Fruit fly (Drosophila melanogaster) whole organism, wandering third instar larva: ENCODE results near the gene mbc.
A peak's percentile ranks its signal among the peaks of the same experiment; 100 is the strongest.

Experiments used
- Abd-B ChIP-seq: fragments of >200 bp; optimal IDR thresholded peaks from 2 replicates; lab custom pipeline; 2017; ENCODE audit warnings: missing biosample characterization, missing genetic modification characterization
- CG32264 ChIP-seq: fragments of 200-800 bp; sonication (Bioruptor generic); optimal IDR thresholded peaks from 2 replicates; lab custom pipeline; 2016; ENCODE audit warnings: missing biosample characterization, missing genetic modification characterization
- CG9705 ChIP-seq: fragments of 200-800 bp; sonication (Bioruptor generic); optimal IDR thresholded peaks from 2 replicates; lab custom pipeline; 2018; ENCODE audit warnings: missing biosample characterization, mild to moderate bottlenecking, missing genetic modification characterization
- CrebA ChIP-seq: fragments of 200-800 bp; sonication (Bioruptor generic); optimal IDR thresholded peaks from 2 replicates; lab custom pipeline; 2016; ENCODE audit warnings: missing biosample characterization, mild to moderate bottlenecking, missing genetic modification characterization, borderline replicate concordance
- Dfd ChIP-seq: fragments of >200 bp; optimal IDR thresholded peaks from 2 replicates; lab custom pipeline; 2017; ENCODE audit warnings: missing biosample characterization, missing genetic modification characterization
- Dif ChIP-seq: fragments of 200-275, 200-300 bp; sonication (Bioruptor generic); optimal IDR thresholded peaks from 2 replicates; lab custom pipeline; 2018; ENCODE audit warnings: missing biosample characterization, missing genetic modification characterization; ENCODE audit not compliant: partially characterized antibody
- GATAd ChIP-seq: sonication (Bioruptor generic); optimal IDR thresholded peaks from 2 replicates; lab custom pipeline; 2016; ENCODE audit warnings: missing biosample characterization, missing genetic modification characterization
- HLH106 ChIP-seq: fragments of 200-800 bp; optimal IDR thresholded peaks from 3 replicates; lab custom pipeline; 2019; ENCODE audit warnings: missing biosample characterization, mild to moderate bottlenecking, missing genetic modification characterization, moderate library complexity
- Hnf4 ChIP-seq: fragments of 200-800 bp; sonication (Bioruptor generic); optimal IDR thresholded peaks from 2 replicates; lab custom pipeline; 2016; ENCODE audit warnings: missing biosample characterization, mild to moderate bottlenecking, missing genetic modification characterization
- Hr78 ChIP-seq: fragments of >200 bp; optimal IDR thresholded peaks from 2 replicates; lab custom pipeline; 2017; ENCODE audit warnings: missing biosample characterization, missing genetic modification characterization
- Hr83 ChIP-seq: fragments of 200-300 bp; sonication (Bioruptor generic); optimal IDR thresholded peaks from 2 replicates; lab custom pipeline; 2016; ENCODE audit warnings: missing biosample characterization, mild to moderate bottlenecking, missing genetic modification characterization, moderate library complexity; ENCODE audit not compliant: poor library complexity, severe bottlenecking
- Jra ChIP-seq: sonication (Bioruptor generic); optimal IDR thresholded peaks from 2 replicates; lab custom pipeline; 2016; ENCODE audit warnings: missing biosample characterization, missing genetic modification characterization
- Mio ChIP-seq: sonication (Bioruptor generic); optimal IDR thresholded peaks from 2 replicates; lab custom pipeline; 2016; ENCODE audit warnings: missing biosample characterization, missing genetic modification characterization
- Myc ChIP-seq: fragments of >200 bp; optimal IDR thresholded peaks from 2 replicates; lab custom pipeline; 2017
- N ChIP-seq: fragments of >200 bp; optimal IDR thresholded peaks from 2 replicates; lab custom pipeline; 2018; ENCODE audit warnings: missing biosample characterization, missing external identifiers, missing genetic modification characterization
- OdsH ChIP-seq: fragments of 200-800 bp; sonication (Bioruptor generic); optimal IDR thresholded peaks from 2 replicates; lab custom pipeline; 2016; ENCODE audit warnings: missing biosample characterization, mild to moderate bottlenecking, missing genetic modification characterization
- Rel ChIP-seq, 2 experiments: fragments of 200-800 bp; sonication (Bioruptor generic) in 1 of 2; optimal IDR thresholded peaks; 2 replicates in 1 of 2; 3 replicates in 1 of 2; lab custom pipeline; 2016 to 2019; ENCODE audit warnings: mild to moderate bottlenecking in 2 of 2, missing biosample characterization in 2 of 2, missing genetic modification characterization in 2 of 2, moderate library complexity in 1 of 2
- Sp1 ChIP-seq: fragments of 200-800 bp; sonication (Bioruptor generic); optimal IDR thresholded peaks from 3 replicates; lab custom pipeline; 2019; ENCODE audit warnings: missing biosample characterization, mild to moderate bottlenecking, missing genetic modification characterization, moderate library complexity
- Vsx2 ChIP-seq: fragments of 200-300, 225-300 bp; sonication (Bioruptor generic); optimal IDR thresholded peaks from 2 replicates; lab custom pipeline; 2018; ENCODE audit warnings: missing biosample characterization, missing genetic modification characterization; ENCODE audit not compliant: partially characterized antibody
- br ChIP-seq: fragments of 200-800 bp; sonication (Bioruptor generic); optimal IDR thresholded peaks from 2 replicates; lab custom pipeline; 2016; ENCODE audit warnings: missing biosample characterization, missing genetic modification characterization
- brk ChIP-seq: fragments of 200-800 bp; sonication (Bioruptor generic); optimal IDR thresholded peaks from 2 replicates; lab custom pipeline; 2016; ENCODE audit warnings: missing biosample characterization, mild to moderate bottlenecking, missing genetic modification characterization
- dl ChIP-seq, 2 experiments: fragments of 175-275, 200-275 bp in 1 of 2; fragments of 200-275 bp in 1 of 2; sonication (Bioruptor generic); optimal IDR thresholded peaks; lab custom pipeline; 2018; ENCODE audit warnings: mild to moderate bottlenecking in 2 of 2, missing biosample characterization in 2 of 2, missing genetic modification characterization in 2 of 2, moderate library complexity in 2 of 2; ENCODE audit not compliant: partially characterized antibody in 2 of 2, insufficient read depth in 1 of 2
- dmrt93B ChIP-seq: fragments of 200-800 bp; sonication (Bioruptor generic); optimal IDR thresholded peaks from 2 replicates; lab custom pipeline; 2018; ENCODE audit warnings: missing biosample characterization, mild to moderate bottlenecking, missing genetic modification characterization
- dsf ChIP-seq: sonication (Bioruptor generic); optimal IDR thresholded peaks from 2 replicates; lab custom pipeline; 2016; ENCODE audit warnings: missing biosample characterization, missing genetic modification characterization, borderline replicate concordance
- ey ChIP-seq: fragments of 200-800 bp; sonication (Bioruptor generic); optimal IDR thresholded peaks from 2 replicates; lab custom pipeline; 2016; ENCODE audit warnings: missing biosample characterization, missing genetic modification characterization
- foxo ChIP-seq, 2 experiments: fragments of 200-800 bp; sonication (Bioruptor generic); optimal IDR thresholded peaks; 2 replicates in 1 of 2; 3 replicates in 1 of 2; lab custom pipeline; 2016 to 2017; ENCODE audit warnings: missing biosample characterization in 2 of 2, missing genetic modification characterization in 2 of 2
- fru ChIP-seq: fragments of 200-800 bp; sonication (Bioruptor generic); optimal IDR thresholded peaks from 3 replicates; lab custom pipeline; 2016; ENCODE audit warnings: missing biosample characterization, mild to moderate bottlenecking, missing genetic modification characterization
- h ChIP-seq: fragments of 200-800 bp; sonication (Bioruptor generic); optimal IDR thresholded peaks from 3 replicates; lab custom pipeline; 2016; ENCODE audit warnings: missing biosample characterization, mild to moderate bottlenecking, missing genetic modification characterization
- jim ChIP-seq: fragments of 175-275, 200-325 bp; sonication (Bioruptor generic); optimal IDR thresholded peaks from 2 replicates; lab custom pipeline; 2016; ENCODE audit warnings: missing biosample characterization, mild to moderate bottlenecking, missing genetic modification characterization
- lola ChIP-seq: fragments of >200 bp; optimal IDR thresholded peaks from 2 replicates; lab custom pipeline; 2017; ENCODE audit warnings: missing biosample characterization, missing genetic modification characterization
- pan ChIP-seq: fragments of >200 bp; optimal IDR thresholded peaks from 2 replicates; lab custom pipeline; 2017
- psq ChIP-seq: fragments of 200-800 bp; sonication (Bioruptor generic); optimal IDR thresholded peaks from 3 replicates; lab custom pipeline; 2017; ENCODE audit warnings: missing biosample characterization, mild to moderate bottlenecking, missing genetic modification characterization, moderate library complexity
- rgr ChIP-seq: fragments of 200-800 bp; sonication (Bioruptor generic); optimal IDR thresholded peaks from 3 replicates; lab custom pipeline; 2016; ENCODE audit warnings: missing biosample characterization, mild to moderate bottlenecking, missing genetic modification characterization
- sage ChIP-seq: fragments of 200-800 bp; sonication (Bioruptor generic); optimal IDR thresholded peaks from 2 replicates; lab custom pipeline; 2016; ENCODE audit warnings: missing biosample characterization, mild to moderate bottlenecking, missing genetic modification characterization
- sv ChIP-seq: fragments of 200-800 bp; sonication (Bioruptor generic); optimal IDR thresholded peaks from 3 replicates; lab custom pipeline; 2016; ENCODE audit warnings: missing biosample characterization, missing genetic modification characterization
- tai ChIP-seq: sonication (Bioruptor generic); optimal IDR thresholded peaks from 2 replicates; lab custom pipeline; 2016; ENCODE audit warnings: missing biosample characterization, missing genetic modification characterization
- usp ChIP-seq: fragments of >200 bp; optimal IDR thresholded peaks from 2 replicates; lab custom pipeline; 2017; ENCODE audit warnings: missing biosample characterization, missing genetic modification characterization
- woc ChIP-seq: sonication (Bioruptor generic); optimal IDR thresholded peaks from 2 replicates; lab custom pipeline; 2016; ENCODE audit warnings: missing biosample characterization, mild to moderate bottlenecking, missing genetic modification characterization

The mbc gene

DNA sequence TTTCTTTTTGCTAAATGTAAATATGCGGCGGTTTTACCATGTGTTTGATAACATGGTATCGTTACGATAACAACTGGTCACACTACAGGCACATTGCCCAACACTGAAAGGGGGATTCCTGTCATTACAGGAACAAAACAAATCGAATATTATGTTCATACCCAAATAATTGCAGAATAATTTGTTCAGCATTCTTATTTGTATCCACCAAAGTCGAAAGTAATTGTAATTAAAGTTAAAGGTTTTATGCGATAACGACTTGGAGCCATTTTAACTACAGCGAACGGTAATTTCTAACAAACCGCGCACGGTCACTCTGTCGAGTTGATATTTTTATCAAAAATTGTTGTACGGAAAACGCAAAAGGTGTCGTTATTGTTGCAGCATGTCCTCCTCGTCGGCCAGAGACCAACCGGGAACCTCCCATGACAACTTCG lies 14.1 kb upstream of the mbc start, which contains the start of the genes CG10214 and CG10375:
TSS of gene CG10214 (minus strand) at position 72 of the 437 bp plus-strand sequence.
TSS of gene CG10375 (plus strand) at position 296 of the 437 bp plus-strand sequence.
- peak; percentile 71 for TF ChIP-seq Sp1 (GFP tag; lab: Kevin White, UChicago)
- TF ChIP-seq CG9705 (GFP tag; lab: Kevin White, UChicago): peak; percentile 51
- TF ChIP-seq woc (GFP tag; lab: Kevin White, UChicago): peak; percentile 53
- TF ChIP-seq ey (GFP tag; lab: Kevin White, UChicago): peak; percentile 79
- peak; percentile 75 for TF ChIP-seq sv (GFP tag; lab: Kevin White, UChicago)
- TF ChIP-seq Hr83 (GFP tag; lab: Kevin White, UChicago): peak; percentile 72
- TF ChIP-seq dmrt93B: peak; percentile 26
- no peak for TF ChIP-seq brk (GFP tag; lab: Kevin White, UChicago)
- TF ChIP-seq psq (GFP tag; lab: Kevin White, UChicago): peak; percentile 51
- TF ChIP-seq Rel (GFP tag; optimal IDR thresholded peaks at IDR 0.05; lab: Kevin White, UChicago): no peak
- TF ChIP-seq Rel (tag; optimal IDR thresholded peaks at IDR 0.05; lab: Kevin White, UChicago): peak; percentile 95
- TF ChIP-seq Mio (GFP tag; lab: Kevin White, UChicago): peak; percentile 21
- peak; percentile 67 for TF ChIP-seq Jra
- peak; percentile 68 for TF ChIP-seq OdsH (GFP tag; lab: Kevin White, UChicago)
- peak; percentile 75 for TF ChIP-seq fru (GFP tag; lab: Kevin White, UChicago)
- TF ChIP-seq HLH106: peak; percentile 68
- peak; percentile 59 for TF ChIP-seq CG32264 (GFP tag; lab: Kevin White, UChicago)
- TF ChIP-seq pan (lab: Kevin White, UChicago): no peak
- no peak for TF ChIP-seq CrebA (GFP tag; lab: Kevin White, UChicago)
- TF ChIP-seq rgr (GFP tag; lab: Kevin White, UChicago): peak; percentile 86
- no peak for TF ChIP-seq jim
- TF ChIP-seq foxo (GFP tag; optimal IDR thresholded peaks at IDR 0.05; lab: Kevin White, UChicago): peak in 1 of 2 experiments; percentile 86
- no peak for TF ChIP-seq tai (GFP tag; lab: Kevin White, UChicago)
- TF ChIP-seq GATAd: peak; percentile 22
- peak; percentile 62 for TF ChIP-seq Myc
- peak; percentile 66 for TF ChIP-seq br
- TF ChIP-seq Hr78 (GFP tag; lab: Kevin White, UChicago): no peak
- TF ChIP-seq h: peak; percentile 82
- TF ChIP-seq, all 38 proteins: peak for 21

DNA sequence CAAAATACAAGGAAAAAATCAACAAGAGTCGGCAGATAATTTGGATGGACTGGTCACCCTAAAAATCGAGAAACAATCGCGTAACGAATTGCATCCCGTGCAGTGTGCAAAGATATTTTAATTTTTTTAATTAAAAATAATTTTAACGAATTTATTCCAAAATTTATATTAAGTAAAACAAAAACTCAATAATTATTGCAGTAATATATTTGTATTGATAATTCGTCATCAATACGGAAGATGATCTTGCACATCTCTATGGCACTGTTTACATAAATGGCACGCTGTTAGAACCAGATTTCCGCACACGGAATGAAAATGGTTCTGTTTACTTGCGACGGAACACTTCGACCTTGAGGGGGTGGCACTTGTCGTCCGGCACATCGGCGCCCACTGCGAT lies 8.8 kb upstream of the mbc start, which contains the start of gene tst:
TSS of gene tst (minus strand) at position 52 of the 400 bp plus-strand sequence.
- TF ChIP-seq GATAd (peak; percentile 43), Dif (no peak), dmrt93B (peak; percentile 84), Hnf4 (GFP tag; lab: Kevin White, UChicago) (no peak), h (peak; percentile 85), woc (GFP tag; lab: Kevin White, UChicago) (no peak), sage (GFP tag; lab: Kevin White, UChicago) (no peak), Dfd (GFP tag; lab: Kevin White, UChicago) (no peak), pan (lab: Kevin White, UChicago) (no peak), psq (GFP tag; lab: Kevin White, UChicago) (peak; percentile 88), Sp1 (GFP tag; lab: Kevin White, UChicago) (peak; percentile 84), Rel (GFP tag; optimal IDR thresholded peaks at IDR 0.05; lab: Kevin White, UChicago) (no peak), Rel (tag; optimal IDR thresholded peaks at IDR 0.05; lab: Kevin White, UChicago) (peak; percentile 70), Mio (GFP tag; lab: Kevin White, UChicago) (no peak), N (GFP tag; lab: Kevin White, UChicago) (no peak), Hr78 (GFP tag; lab: Kevin White, UChicago) (no peak), Vsx2 (GFP tag; lab: Kevin White, UChicago) (no peak), CG9705 (GFP tag; lab: Kevin White, UChicago) (peak; percentile 45), HLH106 (peak; percentile 92), Jra (no peak), brk (GFP tag; lab: Kevin White, UChicago) (no peak), rgr (GFP tag; lab: Kevin White, UChicago) (peak; percentile 92), lola (no peak), CG32264 (GFP tag; lab: Kevin White, UChicago) (no peak), Abd-B (GFP tag; lab: Kevin White, UChicago) (no peak), OdsH (GFP tag; lab: Kevin White, UChicago) (peak; percentile 86), foxo (GFP tag; optimal IDR thresholded peaks at IDR 0.05; lab: Kevin White, UChicago) (peak in 1 of 2 experiments; percentile 94), sv (GFP tag; lab: Kevin White, UChicago) (peak; percentile 58), tai (GFP tag; lab: Kevin White, UChicago) (no peak), jim (no peak), ey (GFP tag; lab: Kevin White, UChicago) (peak; percentile 68), CrebA (GFP tag; lab: Kevin White, UChicago) (no peak), br (peak; percentile 69), usp (no peak), fru (GFP tag; lab: Kevin White, UChicago) (peak; percentile 80), dsf (GFP tag; lab: Kevin White, UChicago) (no peak), dl (GFP tag; optimal IDR thresholded peaks at IDR 0.05; lab: Kevin White, UChicago; ENCODE audit: insufficient read depth in 1 of 2, partially characterized antibody in 2 of 2) (no peak), Hr83 (GFP tag; lab: Kevin White, UChicago) (peak; percentile 22)
- TF ChIP-seq, all 38 proteins: peak for 16
